Worm (Caenorhabditis elegans): ENCODE measurements around the gene C56A3.5.

The C56A3.5 gene

ce11 chrV:13532469-13532868 is 19.3 kb upstream of the C56A3.5 start:
- no peak for TF ChIP-seq zip-4 (GFP tag; optimal IDR thresholded peaks at IDR 0.05)
- TF ChIP-seq ceh-90 (tag; optimal IDR thresholded peaks at IDR 0.05): no peak
- TF ChIP-seq grh-1 (GFP tag; IDR thresholded peaks at IDR 0.05): no peak
- TF ChIP-seq ces-1 (GFP tag; optimal IDR thresholded peaks at IDR 0.05): no peak
- no peak for TF ChIP-seq elt-3 (tag; optimal IDR thresholded peaks at IDR 0.05)
- no peak for TF ChIP-seq unc-86 (tag; optimal IDR thresholded peaks at IDR 0.05)
- TF ChIP-seq C34B4.2 (tag; optimal IDR thresholded peaks at IDR 0.05): no peak
- TF ChIP-seq C04F5.9 (tag; optimal IDR thresholded peaks at IDR 0.05): no peak
- TF ChIP-seq aha-1 (tag; optimal IDR thresholded peaks at IDR 0.05): no peak
- TF ChIP-seq fos-1 (tag; optimal IDR thresholded peaks at IDR 0.05): no peak
- no peak for TF ChIP-seq ets-5 (GFP tag; IDR thresholded peaks at IDR 0.05)
- TF ChIP-seq nhr-71 (tag; optimal IDR thresholded peaks at IDR 0.05): no peak
- no peak for TF ChIP-seq lin-13 (GFP tag; optimal IDR thresholded peaks at IDR 0.05)
- no peak for TF ChIP-seq ceh-88 (GFP tag; IDR thresholded peaks at IDR 0.05)
- TF ChIP-seq ztf-11 (tag; optimal IDR thresholded peaks at IDR 0.05): no peak

DNA sequence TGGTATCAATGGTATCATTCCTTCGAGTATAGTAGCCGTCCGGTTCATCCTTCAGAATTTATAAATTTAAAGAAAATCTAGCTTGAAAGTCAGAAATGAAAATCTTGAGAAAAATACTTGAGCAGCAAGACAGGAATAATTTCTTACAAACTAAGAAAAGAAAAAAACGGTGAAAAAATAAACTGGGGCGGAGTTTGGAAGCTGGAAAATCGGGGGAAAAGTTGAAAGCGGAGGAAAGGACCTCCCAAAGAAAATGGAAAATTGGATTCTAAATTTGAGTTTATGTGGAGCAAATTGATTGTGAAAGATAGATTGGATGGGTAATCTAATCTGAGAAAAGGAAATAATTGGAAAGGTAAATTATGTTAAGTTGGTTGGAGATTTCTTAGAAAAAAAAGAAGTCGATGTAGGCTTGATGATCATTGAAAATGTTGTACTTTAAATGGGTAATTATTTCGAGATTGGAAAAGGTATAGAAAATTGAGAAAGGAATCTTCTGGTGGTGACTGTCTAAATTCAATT is 15.6 kb upstream of the C56A3.5 start, which contains the start of gene frpr-5:
frpr-5 (minus strand) TSS at position 51 of the 522 bp plus-strand sequence.
- TF ChIP-seq xbp-1 (tag; optimal IDR thresholded peaks at IDR 0.05) (no peak), lin-14 (GFP tag; optimal IDR thresholded peaks at IDR 0.05) (peak; percentile 16), tbx-2 (tag; optimal IDR thresholded peaks at IDR 0.05) (peak; percentile 59)

DNA sequence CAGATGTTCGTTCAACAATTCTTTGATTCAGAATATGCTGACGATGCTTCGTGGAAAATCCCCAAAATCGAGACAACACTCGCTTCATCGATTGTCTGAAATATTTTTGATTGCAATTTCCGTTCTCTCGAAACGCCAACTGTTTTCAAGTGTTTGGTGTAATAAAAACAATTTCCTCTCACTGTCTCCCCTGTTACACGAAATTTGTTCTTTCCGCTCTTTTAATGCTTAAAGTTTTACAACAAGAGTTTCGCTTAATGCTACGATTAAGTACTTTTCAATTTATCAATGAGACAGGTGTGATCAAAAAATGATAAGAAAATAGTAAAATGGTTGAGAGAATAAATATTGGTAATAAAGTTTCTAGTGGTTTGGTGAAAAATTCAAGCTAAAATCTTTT is 4.5 kb downstream of the C56A3.5 start, which contains the start of gene C56A3.6:
C56A3.6 (minus strand) TSS at position 101 of the 400 bp plus-strand sequence.
- TF ChIP-seq elt-2 (tag; optimal IDR thresholded peaks at IDR 0.05): no peak
- TF ChIP-seq vab-15 (tag; optimal IDR thresholded peaks at IDR 0.05): no peak
- TF ChIP-seq snu-23 (GFP tag; optimal IDR thresholded peaks at IDR 0.05): no peak
- TF ChIP-seq egl-13 (tag; optimal IDR thresholded peaks at IDR 0.05): no peak
- no peak for TF ChIP-seq fos-1 (tag; optimal IDR thresholded peaks at IDR 0.05)
- TF ChIP-seq pax-3 (tag; optimal IDR thresholded peaks at IDR 0.05): no peak
- TF ChIP-seq pag-3 (tag; optimal IDR thresholded peaks at IDR 0.05; ENCODE audit: borderline replicate concordance, insufficient read depth): no peak
- no peak for TF ChIP-seq ztf-11 (tag; optimal IDR thresholded peaks at IDR 0.05)
- no peak for TF ChIP-seq ceh-88 (GFP tag; IDR thresholded peaks at IDR 0.05)
- TF ChIP-seq C34B4.2 (tag; optimal IDR thresholded peaks at IDR 0.05): no peak
- TF ChIP-seq hlh-4 (tag; optimal IDR thresholded peaks at IDR 0.05): no peak
- no peak for TF ChIP-seq rnt-1 (tag; optimal IDR thresholded peaks at IDR 0.05)
- TF ChIP-seq lin-35 (GFP tag; optimal IDR thresholded peaks at IDR 0.05): no peak
- no peak for TF ChIP-seq tlp-1 (tag; optimal IDR thresholded peaks at IDR 0.05)
- TF ChIP-seq ztf-4 (tag; optimal IDR thresholded peaks at IDR 0.05): no peak
- TF ChIP-seq nhr-20 (tag; optimal IDR thresholded peaks at IDR 0.05): no peak
- TF ChIP-seq dsc-1 (tag; optimal IDR thresholded peaks at IDR 0.05): no peak
- TF ChIP-seq unc-98 (GFP tag; IDR thresholded peaks at IDR 0.05): no peak

- TF ChIP-seq lin-39 (tag; optimal IDR thresholded peaks at IDR 0.05) (peak; percentile 68), alr-1 (tag; optimal IDR thresholded peaks at IDR 0.05; ENCODE audit: borderline replicate concordance) (peak; percentile 12), ztf-11 (tag; optimal IDR thresholded peaks at IDR 0.05) (peak in 1 of 2 experiments; percentile 97), jun-1 (tag; optimal IDR thresholded peaks at IDR 0.05) (peak; percentile 66), lin-35 (GFP tag; optimal IDR thresholded peaks at IDR 0.05) (peak; percentile 96), aha-1 (tag; optimal IDR thresholded peaks at IDR 0.05) (no peak), grh-1 (GFP tag; IDR thresholded peaks at IDR 0.05) (peak; percentile 88), ztf-4 (tag; optimal IDR thresholded peaks at IDR 0.05) (no peak), nhr-47 (tag; optimal IDR thresholded peaks at IDR 0.05) (peak; percentile 91), sptf-1 (tag; optimal IDR thresholded peaks at IDR 0.05) (no peak), ceh-8 (GFP tag; optimal IDR thresholded peaks at IDR 0.05) (peak; percentile 64), nhr-28 (tag; optimal IDR thresholded peaks at IDR 0.05) (no peak), mab-9 (GFP tag; IDR thresholded peaks at IDR 0.05) (peak; percentile 86), vab-15 (tag; optimal IDR thresholded peaks at IDR 0.05) (peak; percentile 70), nhr-76 (tag; optimal IDR thresholded peaks at IDR 0.05) (no peak), aly-2 (tag; optimal IDR thresholded peaks at IDR 0.05) (no peak), nhr-19 (GFP tag; conservative IDR thresholded peaks at IDR 0.05) (peak; percentile 88), egl-27 (tag; optimal IDR thresholded peaks at IDR 0.05) (no peak), fkh-8 (tag; optimal IDR thresholded peaks at IDR 0.05) (peak; percentile 76), lin-14 (GFP tag; optimal IDR thresholded peaks at IDR 0.05) (peak; percentile 82), nhr-77 (tag; optimal IDR thresholded peaks at IDR 0.05) (peak; percentile 10), lin-15B (tag; optimal IDR thresholded peaks at IDR 0.05) (peak; percentile 71)
Measured at ce11 chrV:13556746-13557145, 5.0 kb downstream of the C56A3.5 start, which contains the start of gene cav-2. Gene cav-2, plus strand, starts transcription at chrV:13557104.
